Worm (Caenorhabditis elegans) whole organism, mixed stage, embryonic: ENCODE measurements around the gene gmn-1.

Experiments
- bed-3 ChIP-seq: fragments of 200-800 bp; sonication (Bioruptor generic); optimal IDR thresholded peaks from 3 replicates; lab custom pipeline; 2018; ENCODE audit warnings: mild to moderate bottlenecking, missing genetic modification characterization, moderate library complexity, missing compliant biosample characterization
- ces-1 ChIP-seq: fragments of 150-350 bp; optimal IDR thresholded peaks from 2 replicates; lab custom pipeline; 2014; ENCODE audit warnings: missing biosample characterization, missing genetic modification reagents, missing genetic modification characterization
- cnd-1 ChIP-seq: fragments of 200-800 bp; sonication (Bioruptor generic); optimal IDR thresholded peaks from 2 replicates; lab custom pipeline; 2018; ENCODE audit warnings: mild to moderate bottlenecking, missing genetic modification characterization, missing compliant biosample characterization
- elt-3 ChIP-seq: fragments of 150-350 bp; optimal IDR thresholded peaks from 2 replicates; lab custom pipeline; 2014; ENCODE audit warnings: missing biosample characterization, missing genetic modification characterization
- flh-1 ChIP-seq: fragments of 200-800 bp; sonication (Bioruptor generic); optimal IDR thresholded peaks from 2 replicates; lab custom pipeline; 2018; ENCODE audit warnings: mild to moderate bottlenecking, missing genetic modification characterization, moderate library complexity, missing compliant biosample characterization
- mls-2 ChIP-seq: sonication (generic microtip); optimal IDR thresholded peaks from 2 replicates; lab custom pipeline; 2016; ENCODE audit warnings: mild to moderate bottlenecking, missing genetic modification characterization, moderate library complexity, missing compliant biosample characterization
- nhr-12 ChIP-seq: fragments of 150-350 bp; optimal IDR thresholded peaks from 2 replicates; lab custom pipeline; 2014; ENCODE audit warnings: missing biosample characterization, missing genetic modification characterization
- nhr-237 ChIP-seq: fragments of 150-350 bp; optimal IDR thresholded peaks from 2 replicates; lab custom pipeline; 2014; ENCODE audit warnings: missing biosample characterization, missing genetic modification characterization
- pha-4 ChIP-seq: fragments of 150-350 bp; optimal IDR thresholded peaks from 2 replicates; lab custom pipeline; 2018; ENCODE audit warnings: missing biosample characterization, missing genetic modification reagents, missing genetic modification characterization
- unc-39 ChIP-seq: fragments of 150-350 bp; optimal IDR thresholded peaks from 2 replicates; lab custom pipeline; 2014; ENCODE audit warnings: missing biosample characterization, missing genetic modification characterization
- unc-62 ChIP-seq: fragments of 150-350 bp; optimal IDR thresholded peaks from 2 replicates; lab custom pipeline; 2014; ENCODE audit warnings: missing biosample characterization, missing genetic modification reagents, missing genetic modification characterization
- ztf-11 ChIP-seq: fragments of 150-350 bp; optimal IDR thresholded peaks from 2 replicates; lab custom pipeline; 2014; ENCODE audit warnings: missing biosample characterization, missing genetic modification characterization

DNA sequence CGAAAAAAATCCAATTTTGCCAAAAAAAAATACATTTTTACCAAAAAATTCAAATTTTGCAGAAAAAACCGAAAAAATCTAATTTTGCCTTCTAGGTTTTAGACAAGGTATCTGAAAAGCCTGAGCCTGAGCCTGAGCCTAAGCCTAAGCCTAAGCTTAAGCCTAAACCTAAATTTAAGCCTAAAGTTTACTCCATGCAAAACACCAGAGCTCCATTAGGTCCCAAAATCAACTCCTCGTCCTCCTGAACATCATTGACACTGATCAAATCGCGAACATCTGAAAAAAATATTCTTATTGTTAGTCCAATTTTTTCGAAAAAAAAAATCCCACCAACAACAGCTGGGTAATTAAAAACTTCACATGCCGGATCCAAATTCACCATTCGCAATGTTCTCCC is 7.1 kb downstream of the gmn-1 start:
- TF ChIP-seq pha-4 (tag; lab: Kevin White, UChicago), result no peak
- no peak for TF ChIP-seq ztf-11 (tag; lab: Kevin White, UChicago)
- TF ChIP-seq unc-39 (tag; lab: Kevin White, UChicago), result no peak
- TF ChIP-seq bed-3 (GFP tag; lab: Kevin White, UChicago), result no peak
- no peak for TF ChIP-seq mls-2 (tag; lab: Kevin White, UChicago)
- no peak for TF ChIP-seq nhr-12 (tag; lab: Kevin White, UChicago)
- no peak for TF ChIP-seq flh-1 (GFP tag; lab: Kevin White, UChicago)
- no peak for TF ChIP-seq nhr-237 (tag; lab: Kevin White, UChicago)
- no peak for TF ChIP-seq ces-1 (GFP tag; lab: Kevin White, UChicago)
- TF ChIP-seq cnd-1 (tag; lab: Kevin White, UChicago), result no peak
- no peak for TF ChIP-seq unc-62 (GFP tag; lab: Kevin White, UChicago)
- TF ChIP-seq elt-3 (tag; lab: Kevin White, UChicago), result no peak
